Fruit fly (Drosophila melanogaster) whole organism, embryonic: Measurements from ENCODE around the gene CG46460.

Source experiments
- Aef1 ChIP-seq: fragments of 200-800 bp; sonication (Bioruptor generic); IDR thresholded peaks from 3 replicates; pipeline ENCODE4 v1.3.6; 2022; ENCODE audit warnings: missing biosample characterization, missing genetic modification characterization
- Awh ChIP-seq: fragments of 200-800 bp; sonication (Bioruptor generic); IDR thresholded peaks from 2 replicates; pipeline ENCODE4, ENCODE4 v1.3.6; 2022; ENCODE audit warnings: missing biosample characterization, missing genetic modification characterization
- CG11093 ChIP-seq: fragments of 200-800 bp; sonication (Bioruptor generic); IDR thresholded peaks from 3 replicates; pipeline ENCODE4 v1.3.6; 2022; ENCODE audit warnings: missing biosample characterization, missing genetic modification characterization
- CG11560 ChIP-seq: fragments of 200-800 bp; sonication (Bioruptor generic); IDR thresholded peaks from 3 replicates; pipeline ENCODE4 v1.3.6; 2022; ENCODE audit warnings: missing biosample characterization, missing genetic modification characterization
- CG11695 ChIP-seq: fragments of 200-800 bp; sonication (Bioruptor generic); IDR thresholded peaks from 3 replicates; pipeline ENCODE4 v1.3.6; 2022; ENCODE audit warnings: missing biosample characterization, missing genetic modification characterization
- CG12071 ChIP-seq: fragments of 200-800 bp; sonication (Bioruptor generic); optimal IDR thresholded peaks from 3 replicates; lab custom pipeline; 2018; ENCODE audit warnings: missing biosample characterization, mild to moderate bottlenecking, missing genetic modification characterization
- CG12942 ChIP-seq: fragments of 200-800 bp; sonication (Bioruptor generic); optimal IDR thresholded peaks from 3 replicates; lab custom pipeline; 2016; ENCODE audit warnings: missing biosample characterization, missing genetic modification characterization
- CG13624 ChIP-seq: fragments of 200-800 bp; sonication (Bioruptor generic); optimal IDR thresholded peaks from 2 replicates; lab custom pipeline; 2016; ENCODE audit warnings: missing biosample characterization, missing genetic modification characterization
- CG13894 ChIP-seq: fragments of 200-800 bp; sonication (Bioruptor generic); optimal IDR thresholded peaks from 3 replicates; lab custom pipeline; 2018; ENCODE audit warnings: missing biosample characterization, mild to moderate bottlenecking, missing genetic modification characterization, moderate library complexity
- CG17361 ChIP-seq: fragments of 200-800 bp; sonication (Bioruptor generic); IDR thresholded peaks from 3 replicates; pipeline ENCODE4 v1.3.6; 2022; ENCODE audit warnings: missing biosample characterization, missing genetic modification characterization
- CG17612 ChIP-seq: fragments of 200-800 bp; sonication (Bioruptor generic); IDR thresholded peaks from 2 replicates; pipeline ENCODE4 v1.3.6; 2022; ENCODE audit warnings: missing biosample characterization, missing genetic modification characterization
- CG2120 ChIP-seq: fragments of 200-800 bp; sonication (Bioruptor generic); optimal IDR thresholded peaks from 3 replicates; lab custom pipeline; 2016; ENCODE audit warnings: missing biosample characterization, missing genetic modification characterization
- CG31224 ChIP-seq: fragments of 200-800 bp; sonication (Bioruptor generic); IDR thresholded peaks from 2 replicates; pipeline ENCODE4 v1.3.6; 2022; ENCODE audit warnings: missing biosample characterization, missing genetic modification characterization
- CG3995 ChIP-seq: fragments of 200-800 bp; sonication (Bioruptor generic); optimal IDR thresholded peaks from 3 replicates; lab custom pipeline; 2016; ENCODE audit warnings: missing biosample characterization, missing genetic modification characterization
- CG6175 ChIP-seq: fragments of 200-800 bp; sonication (Bioruptor generic); IDR thresholded peaks from 3 replicates; pipeline ENCODE4 v1.3.6; 2022; ENCODE audit warnings: missing biosample characterization, missing genetic modification characterization
- CG6654 ChIP-seq: fragments of 200-800 bp; sonication (Bioruptor generic); optimal IDR thresholded peaks from 2 replicates; lab custom pipeline; 2017; ENCODE audit warnings: missing biosample characterization, mild to moderate bottlenecking, missing genetic modification characterization
- CG6791 ChIP-seq: fragments of 200-800 bp; sonication (Bioruptor generic); IDR thresholded peaks from 3 replicates; pipeline ENCODE4 v1.3.6; 2022; ENCODE audit warnings: missing biosample characterization, missing genetic modification characterization; ENCODE audit not compliant: partially characterized antibody
- CG8281 ChIP-seq: fragments of 200-800 bp; sonication (Bioruptor generic); optimal IDR thresholded peaks from 2 replicates; lab custom pipeline; 2018; ENCODE audit warnings: missing biosample characterization, mild to moderate bottlenecking, missing genetic modification characterization, moderate library complexity
- CG8924 ChIP-seq: fragments of 200-800 bp; optimal IDR thresholded peaks from 3 replicates; lab custom pipeline; 2019; ENCODE audit warnings: missing biosample characterization, mild to moderate bottlenecking, missing genetic modification characterization, moderate library complexity
- CG9876 ChIP-seq: fragments of 200-800 bp; sonication (Bioruptor generic); optimal IDR thresholded peaks from 2 replicates; lab custom pipeline; 2016; ENCODE audit warnings: missing biosample characterization, missing genetic modification characterization
- CHES-1-like ChIP-seq: fragments of 200-800 bp; sonication (Bioruptor generic); optimal IDR thresholded peaks from 2 replicates; lab custom pipeline; 2016; ENCODE audit warnings: missing biosample characterization, missing genetic modification characterization
- CTCF ChIP-seq: fragments of 200-800 bp; sonication (Bioruptor generic); optimal IDR thresholded peaks from 2 replicates; lab custom pipeline; 2017; ENCODE audit warnings: missing biosample characterization, mild to moderate bottlenecking, missing genetic modification characterization, moderate library complexity
- CoRest ChIP-seq: fragments of 200-800 bp; sonication (Bioruptor generic); optimal IDR thresholded peaks from 3 replicates; lab custom pipeline; 2018; ENCODE audit warnings: missing biosample characterization, mild to moderate bottlenecking, missing genetic modification characterization, moderate library complexity
- Deaf1 ChIP-seq: fragments of 200-800 bp; optimal IDR thresholded peaks from 3 replicates; lab custom pipeline; 2019; ENCODE audit warnings: missing biosample characterization, mild to moderate bottlenecking, missing genetic modification characterization, moderate library complexity
- Ets65A ChIP-seq: fragments of 200-800 bp; sonication (Bioruptor generic); peaks from one replicate; lab custom pipeline; 2016; ENCODE audit warnings: missing biosample characterization, missing genetic modification characterization
- Hey ChIP-seq: fragments of 200-800 bp; sonication (Bioruptor generic); optimal IDR thresholded peaks from 3 replicates; lab custom pipeline; 2018; ENCODE audit warnings: missing biosample characterization, mild to moderate bottlenecking, missing genetic modification characterization
- Nf-YC ChIP-seq: fragments of 200-800 bp; optimal IDR thresholded peaks from 3 replicates; lab custom pipeline; 2019; ENCODE audit warnings: missing biosample characterization, mild to moderate bottlenecking, missing genetic modification characterization, moderate library complexity
- Oli ChIP-seq: fragments of 200-800 bp; sonication (Bioruptor generic); optimal IDR thresholded peaks from 2 replicates; lab custom pipeline; 2018; ENCODE audit warnings: missing biosample characterization, mild to moderate bottlenecking, missing genetic modification characterization, moderate library complexity
- Side ChIP-seq: fragments of 200-800 bp; sonication (Bioruptor generic); optimal IDR thresholded peaks from 2 replicates; lab custom pipeline; 2016; ENCODE audit warnings: missing biosample characterization, missing genetic modification characterization
- abd-A ChIP-seq: fragments of 200-800 bp; sonication (Bioruptor generic); optimal IDR thresholded peaks from 3 replicates; lab custom pipeline; 2019; ENCODE audit warnings: missing biosample characterization, mild to moderate bottlenecking, missing genetic modification characterization, moderate library complexity
- aop ChIP-seq: fragments of 200-800 bp; sonication (Bioruptor generic); IDR thresholded peaks from 2 replicates; pipeline ENCODE4 v1.3.6; 2022; ENCODE audit warnings: missing biosample characterization, missing genetic modification characterization
- bigmax ChIP-seq: fragments of 200-800 bp; sonication (Bioruptor generic); optimal IDR thresholded peaks from 2 replicates; lab custom pipeline; 2018; ENCODE audit warnings: missing biosample characterization, mild to moderate bottlenecking, missing genetic modification characterization
- btn ChIP-seq: fragments of 200-800 bp; sonication (Bioruptor generic); optimal IDR thresholded peaks from 2 replicates; lab custom pipeline; 2016; ENCODE audit warnings: missing biosample characterization, missing genetic modification characterization
- ci ChIP-seq: fragments of 200-800 bp; sonication (Bioruptor generic); IDR thresholded peaks from 3 replicates; pipeline ENCODE4 v1.3.6; 2022; ENCODE audit warnings: missing biosample characterization, missing genetic modification characterization
- corto ChIP-seq: fragments of 200-800 bp; sonication (Bioruptor generic); optimal IDR thresholded peaks from 2 replicates; lab custom pipeline; 2016; ENCODE audit warnings: missing biosample characterization, mild to moderate bottlenecking, missing genetic modification characterization, moderate library complexity
- crc ChIP-seq: fragments of 200-800 bp; sonication (Bioruptor generic); optimal IDR thresholded peaks from 2 replicates; lab custom pipeline; 2016; ENCODE audit warnings: missing biosample characterization, missing genetic modification characterization
- da ChIP-seq: fragments of 200-800 bp; sonication (Bioruptor generic); optimal IDR thresholded peaks from 2 replicates; lab custom pipeline; 2016; ENCODE audit warnings: missing biosample characterization, missing genetic modification characterization
- gcm ChIP-seq: fragments of 200-800 bp; sonication (Bioruptor generic); optimal IDR thresholded peaks from 2 replicates; lab custom pipeline; 2019; ENCODE audit warnings: missing biosample characterization, mild to moderate bottlenecking, missing genetic modification characterization, moderate library complexity
- grau ChIP-seq: fragments of 200-800 bp; optimal IDR thresholded peaks from 3 replicates; lab custom pipeline; 2019; ENCODE audit warnings: missing biosample characterization, mild to moderate bottlenecking, missing genetic modification characterization, moderate library complexity
- gsb ChIP-seq: fragments of 200-800 bp; sonication (Bioruptor generic); IDR thresholded peaks from 2 replicates; pipeline ENCODE4 v1.3.6; 2022; ENCODE audit warnings: missing biosample characterization, missing genetic modification characterization
- gt ChIP-seq: fragments of 200-800 bp; sonication (Bioruptor generic); IDR thresholded peaks from 2 replicates; pipeline ENCODE4 v1.3.6; 2022; ENCODE audit warnings: missing biosample characterization, missing genetic modification characterization
- kah ChIP-seq: fragments of 200-800 bp; sonication (Bioruptor generic); optimal IDR thresholded peaks from 2 replicates; lab custom pipeline; 2018; ENCODE audit warnings: missing biosample characterization, mild to moderate bottlenecking, missing genetic modification characterization
- kay ChIP-seq: fragments of 200-800 bp; sonication (Bioruptor generic); optimal IDR thresholded peaks from 2 replicates; lab custom pipeline; 2016; ENCODE audit warnings: missing biosample characterization, missing genetic modification characterization
- lilli ChIP-seq: fragments of 200-800 bp; sonication (Bioruptor generic); optimal IDR thresholded peaks from 3 replicates; lab custom pipeline; 2016; ENCODE audit warnings: missing biosample characterization, missing genetic modification characterization
- otp ChIP-seq: fragments of 200-800 bp; sonication (Bioruptor generic); IDR thresholded peaks from 3 replicates; pipeline ENCODE4, ENCODE4 v1.3.6; 2022; ENCODE audit warnings: missing biosample characterization, missing genetic modification characterization
- ranshi ChIP-seq: fragments of 200-800 bp; sonication (Bioruptor generic); IDR thresholded peaks from 2 replicates; pipeline ENCODE4 v1.3.6; 2022; ENCODE audit warnings: missing biosample characterization, missing genetic modification characterization
- repo ChIP-seq: fragments of 200-800 bp; sonication (Bioruptor generic); optimal IDR thresholded peaks from 2 replicates; lab custom pipeline; 2016; ENCODE audit warnings: missing biosample characterization, missing genetic modification characterization
- sens ChIP-seq: fragments of 200-800 bp; sonication (Bioruptor generic); peaks from one replicate; lab custom pipeline; 2016; ENCODE audit warnings: missing biosample characterization, missing genetic modification characterization
- sr ChIP-seq: fragments of 200-800 bp; sonication (Bioruptor generic); IDR thresholded peaks from 3 replicates; pipeline ENCODE4 v1.3.6; 2022; ENCODE audit warnings: missing biosample characterization, missing genetic modification characterization
- trh ChIP-seq: fragments of 200-800 bp; sonication (Bioruptor generic); optimal IDR thresholded peaks from 2 replicates; lab custom pipeline; 2016; ENCODE audit warnings: missing biosample characterization, missing genetic modification characterization
- yki ChIP-seq: fragments of >200 bp; optimal IDR thresholded peaks from 3 replicates; lab custom pipeline; 2018
- zen2 ChIP-seq: fragments of 200-800 bp; sonication (Bioruptor generic); IDR thresholded peaks from 3 replicates; pipeline ENCODE4 v1.3.6; 2022; ENCODE audit warnings: missing biosample characterization, missing genetic modification characterization; ENCODE audit not compliant: partially characterized antibody
- zf30C ChIP-seq: fragments of 200-800 bp; sonication (Bioruptor generic); optimal IDR thresholded peaks from 3 replicates; lab custom pipeline; 2018; ENCODE audit warnings: missing biosample characterization, mild to moderate bottlenecking, missing genetic modification characterization

CG46460 gene

dm6 chr3L:4239442-4240322 is 12.6 kb upstream of the CG46460 start, which contains the start of gene Sqor (continued):
- TF ChIP-seq kah (GFP tag; lab: Kevin White, UChicago) (peak; percentile 44), abd-A (no peak), gt (no peak), CG8924 (peak; percentile 90), zf30C (GFP tag; lab: Kevin White, UChicago) (peak; percentile 80), gsb (GFP tag; lab: Robert Waterston, UW) (peak; percentile 74), CG13894 (tag; lab: Kevin White, UChicago) (peak; percentile 85), CG17361 (GFP tag; lab: Robert Waterston, UW) (peak; percentile 95), da (peak; percentile 66), trh (GFP tag; lab: Kevin White, UChicago) (peak; percentile 79), CG6175 (peak; percentile 69; the same call in 2 of the 3 replicates), CG12942 (GFP tag; lab: Kevin White, UChicago) (peak; percentile 49), zen2 (no peak), Aef1 (GFP tag; lab: Robert Waterston, UW) (peak; percentile 81), Deaf1 (tag; lab: Kevin White, UChicago) (peak; percentile 55), lilli (GFP tag; lab: Kevin White, UChicago) (peak; percentile 89), CHES-1-like (GFP tag; lab: Kevin White, UChicago) (peak; percentile 85), CG12071 (peak; percentile 76), ranshi (GFP tag; lab: Robert Waterston, UW) (peak; percentile 59), Awh (peak; percentile 64; the same call in 1 of the 2 replicates), CG2120 (peak; percentile 92), CTCF (peak; percentile 89), btn (GFP tag; lab: Kevin White, UChicago) (peak; percentile 66), CG11695 (peak; percentile 85), yki (lab: Kevin White, UChicago) (no peak), CoRest (tag; lab: Kevin White, UChicago) (peak; percentile 91), bigmax (GFP tag; lab: Kevin White, UChicago) (no peak), crc (peak; percentile 86), sens (GFP tag; lab: Kevin White, UChicago) (peak; percentile 94), CG9876 (peak; percentile 88), otp (GFP tag; lab: Robert Waterston, UW) (peak; percentile 67), CG3995 (peak; percentile 63), kay (GFP tag; lab: Kevin White, UChicago) (peak; percentile 54), CG11560 (tag; lab: Robert Waterston, UW) (0 out of 3 replicates have a peak, but pooled peaks have one; percentile 53), corto (GFP tag; lab: Kevin White, UChicago) (peak; percentile 83), Side (GFP tag; lab: Kevin White, UChicago) (peak; percentile 87)

- TF ChIP-seq sr (GFP tag; lab: Robert Waterston, UW) (0 out of 3 replicates have a peak, but pooled peaks have one; percentile 4), CG11093 (GFP tag; lab: Robert Waterston, UW) (no peak), CG17612 (GFP tag; lab: Robert Waterston, UW) (no peak), grau (tag; lab: Kevin White, UChicago) (no peak), Oli (tag; lab: Kevin White, UChicago) (no peak), Nf-YC (tag; lab: Kevin White, UChicago) (no peak), Hey (tag; lab: Kevin White, UChicago) (no peak), Ets65A (GFP tag; lab: Kevin White, UChicago) (peak; percentile 58), sens (GFP tag; lab: Kevin White, UChicago) (peak; percentile 59), CG13624 (GFP tag; lab: Kevin White, UChicago) (no peak), aop (0 out of 2 replicates have a peak, but pooled peaks have one; percentile 3), ci (GFP tag; lab: Robert Waterston, UW) (peak; percentile 3; the same call in 1 of the 3 replicates), gcm (GFP tag; lab: Kevin White, UChicago) (no peak), CG6791 (no peak), repo (GFP tag; lab: Kevin White, UChicago) (no peak), CG6654 (GFP tag; lab: Kevin White, UChicago) (no peak), CG31224 (GFP tag; lab: Robert Waterston, UW) (no peak), CG8281 (tag; lab: Kevin White, UChicago) (no peak)
Measured at dm6 chr3L:4238195-4238594, 11.1 kb upstream of the CG46460 start.
